Fruit fly (Drosophila melanogaster) whole organism, wandering third instar larva: ENCODE results near the gene CG7069.

Experiments used
- Abd-B ChIP-seq: fragments of >200 bp; optimal IDR thresholded peaks from 2 replicates; lab custom pipeline; 2017; ENCODE audit warnings: missing biosample characterization, missing genetic modification characterization
- CG32264 ChIP-seq: fragments of 200-800 bp; sonication (Bioruptor generic); optimal IDR thresholded peaks from 2 replicates; lab custom pipeline; 2016; ENCODE audit warnings: missing biosample characterization, missing genetic modification characterization
- CG9705 ChIP-seq: fragments of 200-800 bp; sonication (Bioruptor generic); optimal IDR thresholded peaks from 2 replicates; lab custom pipeline; 2018; ENCODE audit warnings: missing biosample characterization, mild to moderate bottlenecking, missing genetic modification characterization
- CrebA ChIP-seq: fragments of 200-800 bp; sonication (Bioruptor generic); optimal IDR thresholded peaks from 2 replicates; lab custom pipeline; 2016; ENCODE audit warnings: missing biosample characterization, mild to moderate bottlenecking, missing genetic modification characterization, borderline replicate concordance
- Dfd ChIP-seq: fragments of >200 bp; optimal IDR thresholded peaks from 2 replicates; lab custom pipeline; 2017; ENCODE audit warnings: missing biosample characterization, missing genetic modification characterization
- Dif ChIP-seq: fragments of 200-275, 200-300 bp; sonication (Bioruptor generic); optimal IDR thresholded peaks from 2 replicates; lab custom pipeline; 2018; ENCODE audit warnings: missing biosample characterization, missing genetic modification characterization; ENCODE audit not compliant: partially characterized antibody
- GATAd ChIP-seq: sonication (Bioruptor generic); optimal IDR thresholded peaks from 2 replicates; lab custom pipeline; 2016; ENCODE audit warnings: missing biosample characterization, missing genetic modification characterization
- HLH106 ChIP-seq: fragments of 200-800 bp; optimal IDR thresholded peaks from 3 replicates; lab custom pipeline; 2019; ENCODE audit warnings: missing biosample characterization, mild to moderate bottlenecking, missing genetic modification characterization, moderate library complexity
- Hnf4 ChIP-seq: fragments of 200-800 bp; sonication (Bioruptor generic); optimal IDR thresholded peaks from 2 replicates; lab custom pipeline; 2016; ENCODE audit warnings: missing biosample characterization, mild to moderate bottlenecking, missing genetic modification characterization
- Hr78 ChIP-seq: fragments of >200 bp; optimal IDR thresholded peaks from 2 replicates; lab custom pipeline; 2017; ENCODE audit warnings: missing biosample characterization, missing genetic modification characterization
- Hr83 ChIP-seq: fragments of 200-300 bp; sonication (Bioruptor generic); optimal IDR thresholded peaks from 2 replicates; lab custom pipeline; 2016; ENCODE audit warnings: missing biosample characterization, mild to moderate bottlenecking, missing genetic modification characterization, moderate library complexity; ENCODE audit not compliant: poor library complexity, severe bottlenecking
- Jra ChIP-seq: sonication (Bioruptor generic); optimal IDR thresholded peaks from 2 replicates; lab custom pipeline; 2016; ENCODE audit warnings: missing biosample characterization, missing genetic modification characterization
- Mio ChIP-seq: sonication (Bioruptor generic); optimal IDR thresholded peaks from 2 replicates; lab custom pipeline; 2016; ENCODE audit warnings: missing biosample characterization, missing genetic modification characterization
- Myc ChIP-seq: fragments of >200 bp; optimal IDR thresholded peaks from 2 replicates; lab custom pipeline; 2017
- N ChIP-seq: fragments of >200 bp; optimal IDR thresholded peaks from 2 replicates; lab custom pipeline; 2018; ENCODE audit warnings: missing biosample characterization, missing external identifiers, missing genetic modification characterization
- OdsH ChIP-seq: fragments of 200-800 bp; sonication (Bioruptor generic); optimal IDR thresholded peaks from 2 replicates; lab custom pipeline; 2016; ENCODE audit warnings: missing biosample characterization, mild to moderate bottlenecking, missing genetic modification characterization
- Rel ChIP-seq, 2 experiments: fragments of 200-800 bp; sonication (Bioruptor generic) in 1 of 2; optimal IDR thresholded peaks; 2 replicates in 1 of 2; 3 replicates in 1 of 2; lab custom pipeline; 2016 to 2019; ENCODE audit warnings: mild to moderate bottlenecking in 2 of 2, missing biosample characterization in 2 of 2, missing genetic modification characterization in 2 of 2, moderate library complexity in 1 of 2
- Sp1 ChIP-seq: fragments of 200-800 bp; sonication (Bioruptor generic); optimal IDR thresholded peaks from 3 replicates; lab custom pipeline; 2019; ENCODE audit warnings: missing biosample characterization, mild to moderate bottlenecking, missing genetic modification characterization, moderate library complexity
- Vsx2 ChIP-seq: fragments of 200-300, 225-300 bp; sonication (Bioruptor generic); optimal IDR thresholded peaks from 2 replicates; lab custom pipeline; 2018; ENCODE audit warnings: missing biosample characterization, missing genetic modification characterization; ENCODE audit not compliant: partially characterized antibody
- br ChIP-seq: fragments of 200-800 bp; sonication (Bioruptor generic); optimal IDR thresholded peaks from 2 replicates; lab custom pipeline; 2016; ENCODE audit warnings: missing biosample characterization, missing genetic modification characterization
- brk ChIP-seq: fragments of 200-800 bp; sonication (Bioruptor generic); optimal IDR thresholded peaks from 2 replicates; lab custom pipeline; 2016; ENCODE audit warnings: missing biosample characterization, mild to moderate bottlenecking, missing genetic modification characterization
- dl ChIP-seq, 2 experiments: fragments of 175-275, 200-275 bp in 1 of 2; fragments of 200-275 bp in 1 of 2; sonication (Bioruptor generic); optimal IDR thresholded peaks; lab custom pipeline; 2018; ENCODE audit warnings: mild to moderate bottlenecking in 2 of 2, missing biosample characterization in 2 of 2, missing genetic modification characterization in 2 of 2, moderate library complexity in 2 of 2; ENCODE audit not compliant: partially characterized antibody in 2 of 2, insufficient read depth in 1 of 2
- dmrt93B ChIP-seq: fragments of 200-800 bp; sonication (Bioruptor generic); optimal IDR thresholded peaks from 2 replicates; lab custom pipeline; 2018; ENCODE audit warnings: missing biosample characterization, mild to moderate bottlenecking, missing genetic modification characterization
- dsf ChIP-seq: sonication (Bioruptor generic); optimal IDR thresholded peaks from 2 replicates; lab custom pipeline; 2016; ENCODE audit warnings: missing biosample characterization, missing genetic modification characterization, borderline replicate concordance
- ey ChIP-seq: fragments of 200-800 bp; sonication (Bioruptor generic); optimal IDR thresholded peaks from 2 replicates; lab custom pipeline; 2016; ENCODE audit warnings: missing biosample characterization, missing genetic modification characterization
- foxo ChIP-seq, 2 experiments: fragments of 200-800 bp; sonication (Bioruptor generic); optimal IDR thresholded peaks; 2 replicates in 1 of 2; 3 replicates in 1 of 2; lab custom pipeline; 2016 to 2017; ENCODE audit warnings: missing biosample characterization in 2 of 2, missing genetic modification characterization in 2 of 2
- fru ChIP-seq: fragments of 200-800 bp; sonication (Bioruptor generic); optimal IDR thresholded peaks from 3 replicates; lab custom pipeline; 2016; ENCODE audit warnings: missing biosample characterization, mild to moderate bottlenecking, missing genetic modification characterization
- h ChIP-seq: fragments of 200-800 bp; sonication (Bioruptor generic); optimal IDR thresholded peaks from 3 replicates; lab custom pipeline; 2016; ENCODE audit warnings: missing biosample characterization, mild to moderate bottlenecking, missing genetic modification characterization
- jim ChIP-seq: fragments of 175-275, 200-325 bp; sonication (Bioruptor generic); optimal IDR thresholded peaks from 2 replicates; lab custom pipeline; 2016; ENCODE audit warnings: missing biosample characterization, mild to moderate bottlenecking, missing genetic modification characterization
- lola ChIP-seq: fragments of >200 bp; optimal IDR thresholded peaks from 2 replicates; lab custom pipeline; 2017; ENCODE audit warnings: missing biosample characterization, missing genetic modification characterization
- pan ChIP-seq: fragments of >200 bp; optimal IDR thresholded peaks from 2 replicates; lab custom pipeline; 2017
- psq ChIP-seq: fragments of 200-800 bp; sonication (Bioruptor generic); optimal IDR thresholded peaks from 3 replicates; lab custom pipeline; 2017; ENCODE audit warnings: missing biosample characterization, mild to moderate bottlenecking, missing genetic modification characterization, moderate library complexity
- rgr ChIP-seq: fragments of 200-800 bp; sonication (Bioruptor generic); optimal IDR thresholded peaks from 3 replicates; lab custom pipeline; 2016; ENCODE audit warnings: missing biosample characterization, mild to moderate bottlenecking, missing genetic modification characterization
- sage ChIP-seq: fragments of 200-800 bp; sonication (Bioruptor generic); optimal IDR thresholded peaks from 2 replicates; lab custom pipeline; 2016; ENCODE audit warnings: missing biosample characterization, mild to moderate bottlenecking, missing genetic modification characterization
- sv ChIP-seq: fragments of 200-800 bp; sonication (Bioruptor generic); optimal IDR thresholded peaks from 3 replicates; lab custom pipeline; 2016; ENCODE audit warnings: missing biosample characterization, missing genetic modification characterization
- tai ChIP-seq: sonication (Bioruptor generic); optimal IDR thresholded peaks from 2 replicates; lab custom pipeline; 2016; ENCODE audit warnings: missing biosample characterization, missing genetic modification characterization
- usp ChIP-seq: fragments of >200 bp; optimal IDR thresholded peaks from 2 replicates; lab custom pipeline; 2017; ENCODE audit warnings: missing biosample characterization, missing genetic modification characterization
- woc ChIP-seq: sonication (Bioruptor generic); optimal IDR thresholded peaks from 2 replicates; lab custom pipeline; 2016; ENCODE audit warnings: missing biosample characterization, mild to moderate bottlenecking, missing genetic modification characterization

The CG7069 gene

dm6 chr3R:22331691-22332090, 40.9 kb upstream of the CG7069 start, which contains the start of gene CG13862:
Gene CG13862 (plus strand): TSS chr3R:22331991.
- TF ChIP-seq pan (lab: Kevin White, UChicago) (no peak), Dfd (GFP tag; lab: Kevin White, UChicago) (no peak), N (GFP tag; lab: Kevin White, UChicago) (no peak), GATAd (GFP tag; lab: Kevin White, UChicago) (no peak), Rel (GFP tag; optimal IDR thresholded peaks at IDR 0.05; lab: Kevin White, UChicago) (no peak), Rel (tag; optimal IDR thresholded peaks at IDR 0.05; lab: Kevin White, UChicago) (no peak), br (GFP tag; lab: Kevin White, UChicago) (no peak), Sp1 (GFP tag; lab: Kevin White, UChicago) (no peak), usp (GFP tag; lab: Kevin White, UChicago) (no peak), Jra (GFP tag; lab: Kevin White, UChicago) (no peak), OdsH (GFP tag; lab: Kevin White, UChicago) (no peak)

- TF ChIP-seq fru (GFP tag; lab: Kevin White, UChicago) (no peak), pan (lab: Kevin White, UChicago) (no peak), Myc (no peak), Sp1 (GFP tag; lab: Kevin White, UChicago) (no peak), Hnf4 (GFP tag; lab: Kevin White, UChicago) (no peak), ey (GFP tag; lab: Kevin White, UChicago) (no peak), sv (GFP tag; lab: Kevin White, UChicago) (no peak), h (GFP tag; lab: Kevin White, UChicago) (no peak), Vsx2 (GFP tag; lab: Kevin White, UChicago) (no peak), OdsH (GFP tag; lab: Kevin White, UChicago) (no peak), dmrt93B (no peak), tai (GFP tag; lab: Kevin White, UChicago) (no peak), brk (GFP tag; lab: Kevin White, UChicago) (no peak), Hr78 (GFP tag; lab: Kevin White, UChicago) (no peak), Abd-B (GFP tag; lab: Kevin White, UChicago) (no peak), Mio (no peak), CG32264 (GFP tag; lab: Kevin White, UChicago) (no peak), br (GFP tag; lab: Kevin White, UChicago) (no peak), Hr83 (GFP tag; lab: Kevin White, UChicago) (no peak)
These were observed 38.6 kb upstream of the CG7069 start, which contains the start of gene CG5391 for dm6 chr3R:22334050-22334449. Gene CG5391 (minus strand): TSS chr3R:22334150.

- TF ChIP-seq woc (GFP tag; lab: Kevin White, UChicago) = peak; percentile 16
- TF ChIP-seq dl (GFP tag; optimal IDR thresholded peaks at IDR 0.05; lab: Kevin White, UChicago; ENCODE audit: insufficient read depth in 1 of 2, partially characterized antibody in 2 of 2) = no peak
- no peak for TF ChIP-seq Vsx2 (GFP tag; lab: Kevin White, UChicago)
- TF ChIP-seq Hnf4 (GFP tag; lab: Kevin White, UChicago) = peak; percentile 55
- peak; percentile 33 for TF ChIP-seq tai (GFP tag; lab: Kevin White, UChicago)
- no peak for TF ChIP-seq Hr83 (GFP tag; lab: Kevin White, UChicago)
- peak; percentile 64 for TF ChIP-seq br (GFP tag; lab: Kevin White, UChicago)
- TF ChIP-seq Rel (GFP tag; optimal IDR thresholded peaks at IDR 0.05; lab: Kevin White, UChicago) = no peak
- no peak for TF ChIP-seq Rel (tag; optimal IDR thresholded peaks at IDR 0.05; lab: Kevin White, UChicago)
- peak; percentile 57 for TF ChIP-seq fru (GFP tag; lab: Kevin White, UChicago)
- TF ChIP-seq sv (GFP tag; lab: Kevin White, UChicago) = no peak
- no peak for TF ChIP-seq Abd-B (GFP tag; lab: Kevin White, UChicago)
- TF ChIP-seq CrebA (GFP tag; lab: Kevin White, UChicago) = no peak
- TF ChIP-seq Jra (GFP tag; lab: Kevin White, UChicago) = no peak
- TF ChIP-seq N (GFP tag; lab: Kevin White, UChicago) = no peak
- TF ChIP-seq Hr78 (GFP tag; lab: Kevin White, UChicago) = no peak
- no peak for TF ChIP-seq GATAd (GFP tag; lab: Kevin White, UChicago)
- TF ChIP-seq sage = no peak
- TF ChIP-seq brk (GFP tag; lab: Kevin White, UChicago) = no peak
- no peak for TF ChIP-seq jim (GFP tag; lab: Kevin White, UChicago)
- no peak for TF ChIP-seq dsf
- no peak for TF ChIP-seq Mio
- TF ChIP-seq dmrt93B = no peak
- TF ChIP-seq rgr (GFP tag; lab: Kevin White, UChicago) = peak; percentile 47
- peak; percentile 64 for TF ChIP-seq HLH106
- peak in 1 of 2 experiments; percentile 64 for TF ChIP-seq foxo (GFP tag; optimal IDR thresholded peaks at IDR 0.05; lab: Kevin White, UChicago)
- no peak for TF ChIP-seq pan (lab: Kevin White, UChicago)
- peak; percentile 71 for TF ChIP-seq h (GFP tag; lab: Kevin White, UChicago)
- no peak for TF ChIP-seq Dfd (GFP tag; lab: Kevin White, UChicago)
- TF ChIP-seq Sp1 (GFP tag; lab: Kevin White, UChicago) = peak; percentile 62
- no peak for TF ChIP-seq lola (GFP tag; lab: Kevin White, UChicago)
- no peak for TF ChIP-seq Dif (GFP tag; lab: Kevin White, UChicago)
- TF ChIP-seq Myc = no peak
- no peak for TF ChIP-seq usp (GFP tag; lab: Kevin White, UChicago)
- peak; percentile 65 for TF ChIP-seq ey (GFP tag; lab: Kevin White, UChicago)
- TF ChIP-seq OdsH (GFP tag; lab: Kevin White, UChicago) = peak; percentile 46
- TF ChIP-seq psq (GFP tag; lab: Kevin White, UChicago) = peak; percentile 27
- TF ChIP-seq CG9705 (GFP tag; lab: Kevin White, UChicago) = peak; percentile 17
- TF ChIP-seq CG32264 (GFP tag; lab: Kevin White, UChicago) = no peak
These were observed 33.1 kb upstream of the CG7069 start for dm6 chr3R:22339510-22339909.
